Fruit fly (Drosophila melanogaster): Measurements from ENCODE around the gene Tango10.
A peak's percentile ranks its signal among the peaks of the same experiment; 100 is the strongest.

Gene Tango10

dm6 chrX:11683480-11683879 is 36.6 kb upstream of the Tango10 start (continued):
- TF ChIP-seq CG7556 (GFP tag; optimal IDR thresholded peaks at IDR 0.05): no peak
- no peak for TF ChIP-seq HLH3B (GFP tag; IDR thresholded peaks at IDR 0.05)
- TF ChIP-seq CG17359 (tag; optimal IDR thresholded peaks at IDR 0.05): no peak
- peak; percentile 4 for TF ChIP-seq BtbVII (GFP tag; optimal IDR thresholded peaks at IDR 0.05)
- no peak for TF ChIP-seq Gsc (GFP tag; IDR thresholded peaks at IDR 0.05)
- TF ChIP-seq CG12155 (GFP tag; optimal IDR thresholded peaks at IDR 0.05): no peak
- TF ChIP-seq pb (GFP tag; optimal IDR thresholded peaks at IDR 0.05): peak; percentile 22
- no peak for TF ChIP-seq Six4 (GFP tag; optimal IDR thresholded peaks at IDR 0.05)
- TF ChIP-seq CG2889 (GFP tag; IDR thresholded peaks at IDR 0.05): no peak
- TF ChIP-seq CG18476 (GFP tag; optimal IDR thresholded peaks at IDR 0.05): no peak
- TF ChIP-seq Lhr (GFP tag; optimal IDR thresholded peaks at IDR 0.05): no peak
- no peak for TF ChIP-seq CG4617 (GFP tag; optimal IDR thresholded peaks at IDR 0.05; ENCODE audit: borderline replicate concordance)
- TF ChIP-seq CG1024 (GFP tag; IDR thresholded peaks at IDR 0.05): no peak
- TF ChIP-seq Atf-2 (GFP tag; optimal IDR thresholded peaks at IDR 0.05): no peak
- TF ChIP-seq CG15073 (GFP tag; optimal IDR thresholded peaks at IDR 0.05): no peak
- no peak for TF ChIP-seq da (GFP tag; optimal IDR thresholded peaks at IDR 0.05)
- no peak for TF ChIP-seq CG7786 (GFP tag; optimal IDR thresholded peaks at IDR 0.05)
- no peak for TF ChIP-seq Atf6 (GFP tag; IDR thresholded peaks at IDR 0.05)
- peak; percentile 39 for TF ChIP-seq mirr (GFP tag; optimal IDR thresholded peaks at IDR 0.05)
- 0 out of 3 replicates have a peak, but pooled peaks have one; percentile 30 for TF ChIP-seq ci (GFP tag; IDR thresholded peaks at IDR 0.05)
- no peak for TF ChIP-seq zf30C (GFP tag; optimal IDR thresholded peaks at IDR 0.05)
- TF ChIP-seq her (GFP tag; optimal IDR thresholded peaks at IDR 0.05): no peak
- TF ChIP-seq CG4424 (GFP tag; optimal IDR thresholded peaks at IDR 0.05): no peak
- TF ChIP-seq Sox102F (GFP tag; optimal IDR thresholded peaks at IDR 0.05): no peak
- TF ChIP-seq Scr (GFP tag; IDR thresholded peaks at IDR 0.05; ENCODE audit: partially characterized antibody): no peak
- TF ChIP-seq exex (tag; optimal IDR thresholded peaks at IDR 0.05): peak; percentile 31
- TF ChIP-seq CG12659 (GFP tag; optimal IDR thresholded peaks at IDR 0.05): no peak
- no peak for TF ChIP-seq seq (GFP tag; IDR thresholded peaks at IDR 0.05)
- no peak for TF ChIP-seq CG8765 (GFP tag; IDR thresholded peaks at IDR 0.05)
- no peak for TF ChIP-seq dysf (GFP tag; IDR thresholded peaks at IDR 0.05)
- TF ChIP-seq phol (tag; optimal IDR thresholded peaks at IDR 0.05): no peak
- no peak for TF ChIP-seq HLHmδ (GFP tag; optimal IDR thresholded peaks at IDR 0.05)
- no peak for TF ChIP-seq Blimp-1 (GFP tag; optimal IDR thresholded peaks at IDR 0.05)
- no peak for TF ChIP-seq CG17568 (GFP tag; optimal IDR thresholded peaks at IDR 0.05)
- no peak for TF ChIP-seq CG10321 (GFP tag; IDR thresholded peaks at IDR 0.05)
- no peak for TF ChIP-seq ATbp (GFP tag; optimal IDR thresholded peaks at IDR 0.05)
- TF ChIP-seq ftz-f1 (GFP tag; optimal IDR thresholded peaks at IDR 0.05): peak; percentile 28
- no peak for TF ChIP-seq al (GFP tag; IDR thresholded peaks at IDR 0.05)
- peak; percentile 35 for TF ChIP-seq oc (tag; optimal IDR thresholded peaks at IDR 0.05)
- TF ChIP-seq CG10543 (GFP tag; optimal IDR thresholded peaks at IDR 0.05): peak; percentile 71
- TF ChIP-seq so (GFP tag; IDR thresholded peaks at IDR 0.05): no peak
- no peak for TF ChIP-seq CG11504 (tag; optimal IDR thresholded peaks at IDR 0.05)
- no peak for TF ChIP-seq CG13424 (tag; optimal IDR thresholded peaks at IDR 0.05)
- TF ChIP-seq CG9797 (GFP tag; optimal IDR thresholded peaks at IDR 0.05): no peak
- TF ChIP-seq tgo (GFP tag; IDR thresholded peaks at IDR 0.05): no peak
- TF ChIP-seq Sry-β (GFP tag; optimal IDR thresholded peaks at IDR 0.05): no peak
- TF ChIP-seq B-H2 (GFP tag; optimal IDR thresholded peaks at IDR 0.05): no peak
- no peak for TF ChIP-seq CG3995 (GFP tag; optimal IDR thresholded peaks at IDR 0.05)
- TF ChIP-seq jumu (GFP tag; optimal IDR thresholded peaks at IDR 0.05): no peak
- TF ChIP-seq CG32772 (GFP tag; IDR thresholded peaks at IDR 0.05): no peak
- TF ChIP-seq HLH54F (GFP tag; optimal IDR thresholded peaks at IDR 0.05): no peak
- no peak for TF ChIP-seq unc-4 (GFP tag; IDR thresholded peaks at IDR 0.05; ENCODE audit: partially characterized antibody)
